Worm (Caenorhabditis elegans) whole organism, L4 larva: Measurements from ENCODE around the gene C47E8.1.

ENCODE experiments used
- D1046.2 ChIP-seq: fragments of 200-800 bp; sonication (Bioruptor generic); IDR thresholded peaks from 2 replicates; pipeline ENCODE4 v1.3.6; 2022; ENCODE audit warnings: missing genetic modification characterization, missing compliant biosample characterization
- F26F4.8 ChIP-seq: fragments of 200-800 bp; sonication (Bioruptor generic); conservative IDR thresholded peaks from 2 replicates; pipeline ENCODE4 v1.3.6; 2022; ENCODE audit warnings: missing genetic modification characterization, missing compliant biosample characterization
- F37D6.2 ChIP-seq: sonication (generic microtip); optimal IDR thresholded peaks from 2 replicates; lab custom pipeline; 2016; ENCODE audit warnings: mild to moderate bottlenecking, missing genetic modification characterization, missing compliant biosample characterization
- F49E8.2 ChIP-seq: sonication (generic microtip); optimal IDR thresholded peaks from 2 replicates; lab custom pipeline; 2016; ENCODE audit warnings: missing compliant biosample characterization, mild to moderate bottlenecking, missing genetic modification characterization, borderline replicate concordance
- T26A8.4 ChIP-seq: fragments of 200-800 bp; sonication (Bioruptor generic); IDR thresholded peaks from 2 replicates; pipeline ENCODE4 v1.3.6; 2022; ENCODE audit warnings: missing genetic modification characterization, missing compliant biosample characterization
- Y5F2A.4 ChIP-seq: fragments of 200-800 bp; sonication (Bioruptor generic); optimal IDR thresholded peaks from 2 replicates; lab custom pipeline; 2018; ENCODE audit warnings: mild to moderate bottlenecking, missing genetic modification characterization, missing compliant biosample characterization
- ZK337.2 ChIP-seq: fragments of 200-800 bp; sonication (Bioruptor generic); IDR thresholded peaks from 2 replicates; pipeline ENCODE4 v1.3.6; 2022; ENCODE audit warnings: missing genetic modification reagents, missing genetic modification characterization, missing compliant biosample characterization
- ZK546.5 ChIP-seq, 2 experiments: sonication (generic microtip); optimal IDR thresholded peaks; 2 replicates each; lab custom pipeline; 2017; ENCODE audit warnings: missing biosample characterization in 2 of 2, missing genetic modification characterization in 2 of 2
- aha-1 ChIP-seq: fragments of 150-350 bp; peaks from one replicate; lab custom pipeline; 2014; ENCODE audit warnings: missing biosample characterization, missing genetic modification characterization
- arid-1 ChIP-seq: fragments of 200-800 bp; sonication (Bioruptor generic); conservative IDR thresholded peaks from 2 replicates; pipeline ENCODE4 v1.3.6; 2022; ENCODE audit warnings: missing genetic modification reagents, missing genetic modification characterization, missing compliant biosample characterization
- attf-4 ChIP-seq: sonication (generic microtip); optimal IDR thresholded peaks from 3 replicates; lab custom pipeline; 2017; ENCODE audit warnings: missing biosample characterization, missing genetic modification characterization
- ces-1 ChIP-seq: fragments of 150-350 bp; sonication (generic microtip); optimal IDR thresholded peaks from 4 replicates; lab custom pipeline; 2014; ENCODE audit warnings: missing biosample characterization, missing genetic modification reagents, missing genetic modification characterization
- ctbp-1 ChIP-seq: fragments of 200-800 bp; sonication (Bioruptor generic); IDR thresholded peaks from 2 replicates; pipeline ENCODE4 v1.3.6; 2022; ENCODE audit warnings: missing genetic modification reagents, missing genetic modification characterization, missing compliant biosample characterization
- daf-16 ChIP-seq, 3 experiments: sonication (generic microtip); optimal IDR thresholded peaks; 2 replicates each; lab custom pipeline; 2016 to 2017; ENCODE audit warnings: missing genetic modification characterization in 3 of 3, missing genetic modification reagents in 3 of 3, mild to moderate bottlenecking in 2 of 3, missing compliant biosample characterization in 2 of 3, missing biosample characterization in 1 of 3, moderate library complexity in 1 of 3
- dmd-8 ChIP-seq: fragments of 200-800 bp; sonication (Bioruptor generic); IDR thresholded peaks from 2 replicates; pipeline ENCODE4 v1.3.6; 2022; ENCODE audit warnings: missing genetic modification characterization, missing compliant biosample characterization
- duxl-1 ChIP-seq: sonication (generic microtip); optimal IDR thresholded peaks from 2 replicates; lab custom pipeline; 2016; ENCODE audit warnings: mild to moderate bottlenecking, missing genetic modification characterization, moderate library complexity, missing compliant biosample characterization; ENCODE audit not compliant: poor library complexity
- fkh-10 ChIP-seq: fragments of 150-350 bp; optimal IDR thresholded peaks from 2 replicates; lab custom pipeline; 2014; ENCODE audit warnings: missing biosample characterization, missing genetic modification reagents, missing genetic modification characterization
- hif-1 ChIP-seq, 2 experiments: sonication (generic microtip); optimal IDR thresholded peaks; 2 replicates each; lab custom pipeline; 2016 to 2017; ENCODE audit warnings: missing compliant biosample characterization in 2 of 2, missing genetic modification characterization in 2 of 2, missing genetic modification reagents in 2 of 2, missing genotype in 2 of 2, mild to moderate bottlenecking in 1 of 2
- hmg-1.1 ChIP-seq: fragments of 200-800 bp; sonication (Bioruptor generic); IDR thresholded peaks from 2 replicates; pipeline ENCODE4 v1.3.6; 2022; ENCODE audit warnings: missing genetic modification reagents, missing genetic modification characterization, missing compliant biosample characterization
- jun-1 ChIP-seq: fragments of 150-350 bp; optimal IDR thresholded peaks from 2 replicates; lab custom pipeline; 2014; ENCODE audit warnings: missing biosample characterization, missing genetic modification reagents, missing genetic modification characterization
- lsy-2 ChIP-seq, 2 experiments: fragments of 150-350 bp in 1 of 2; sonication (generic microtip) in 1 of 2; optimal IDR thresholded peaks; 2 replicates each; lab custom pipeline; 2014 to 2017; ENCODE audit warnings: missing biosample characterization in 2 of 2, missing genetic modification characterization in 2 of 2
- mep-1 ChIP-seq: fragments of 150-350 bp; sonication (generic microtip); optimal IDR thresholded peaks from 3 replicates; lab custom pipeline; 2014; ENCODE audit warnings: missing biosample characterization, missing genetic modification characterization
- nhr-111 ChIP-seq: fragments of 200-800 bp; sonication (Bioruptor generic); optimal IDR thresholded peaks from 2 replicates; lab custom pipeline; 2018; ENCODE audit warnings: mild to moderate bottlenecking, missing genetic modification characterization, missing compliant biosample characterization
- nhr-25 ChIP-seq: sonication (generic microtip); optimal IDR thresholded peaks from 2 replicates; lab custom pipeline; 2017; ENCODE audit warnings: missing genetic modification characterization, mild to moderate bottlenecking, missing compliant biosample characterization, antibody characterized with exemption, moderate library complexity, borderline replicate concordance; ENCODE audit not compliant: insufficient read depth
- nhr-6 ChIP-seq: fragments of 150-350 bp; optimal IDR thresholded peaks from 2 replicates; lab custom pipeline; 2014; ENCODE audit warnings: missing biosample characterization, missing genetic modification characterization
- nhr-76 ChIP-seq: fragments of 150-350 bp; optimal IDR thresholded peaks from 2 replicates; lab custom pipeline; 2014; ENCODE audit warnings: missing biosample characterization, missing genetic modification characterization
- sdz-12 ChIP-seq: fragments of 200-800 bp; sonication (Bioruptor generic); optimal IDR thresholded peaks from 2 replicates; lab custom pipeline; 2018; ENCODE audit warnings: mild to moderate bottlenecking, missing genetic modification characterization, missing compliant biosample characterization
- tra-1 ChIP-seq: fragments of 200-800 bp; sonication (Bioruptor generic); IDR thresholded peaks from 2 replicates; pipeline ENCODE4 v1.3.6; 2022; ENCODE audit warnings: missing genetic modification reagents, missing genetic modification characterization, missing compliant biosample characterization
- unc-39 ChIP-seq: sonication (generic microtip); optimal IDR thresholded peaks from 2 replicates; lab custom pipeline; 2017; ENCODE audit warnings: missing biosample characterization, missing genetic modification characterization
- unc-62 ChIP-seq, 3 experiments: fragments of 150-350 bp in 1 of 3; sonication (generic microtip); optimal IDR thresholded peaks in 2 of 3; peaks in 1 of 3; 1 replicate in 1 of 3; 2 replicates in 2 of 3; lab custom pipeline; 2014 to 2017; ENCODE audit warnings: missing biosample characterization in 3 of 3, missing genetic modification characterization in 3 of 3, missing genetic modification reagents in 3 of 3, missing genotype in 1 of 3
- zag-1 ChIP-seq: fragments of 150-350 bp; optimal IDR thresholded peaks from 2 replicates; lab custom pipeline; 2014; ENCODE audit warnings: missing biosample characterization, missing genetic modification characterization
- zfp-3 ChIP-seq: fragments of 200-800 bp; sonication (Bioruptor generic); conservative IDR thresholded peaks from 2 replicates; pipeline ENCODE4 v1.3.6; 2022; ENCODE audit warnings: missing genetic modification reagents, missing genetic modification characterization, missing compliant biosample characterization
- ztf-7 ChIP-seq: fragments of 150-350 bp; optimal IDR thresholded peaks from 2 replicates; lab custom pipeline; 2014; ENCODE audit warnings: missing biosample characterization, missing genetic modification characterization

The C47E8.1 gene

ce11 chrV:14665728-14666127 is at the start of gene C47E8.1:
TSS of gene C47E8.1 (plus strand) at chrV:14666028.
- TF ChIP-seq nhr-25 (tag; lab: Kevin White, UChicago) (no peak), attf-4 (tag; lab: Kevin White, UChicago) (no peak)

- TF ChIP-seq lsy-2 (tag; optimal IDR thresholded peaks at IDR 0.05; lab: Kevin White, UChicago) (no peak), aha-1 (tag; lab: Kevin White, UChicago) (peak; percentile 25)
These were observed 48.1 kb upstream of the C47E8.1 start for ce11 chrV:14617711-14618110.

- TF ChIP-seq D1046.2 (GFP tag; lab: Robert Waterston, UW): no peak
- TF ChIP-seq nhr-111 (GFP tag; lab: Kevin White, UChicago): no peak
- no peak for TF ChIP-seq ctbp-1
- no peak for TF ChIP-seq tra-1 (GFP tag; lab: Robert Waterston, UW)
- TF ChIP-seq F26F4.8 (GFP tag; lab: Robert Waterston, UW): no peak
- TF ChIP-seq daf-16 (GFP tag; optimal IDR thresholded peaks at IDR 0.05; lab: Kevin White, UChicago): no peak
- TF ChIP-seq daf-16 (tag; optimal IDR thresholded peaks at IDR 0.05; lab: Kevin White, UChicago): no peak
- TF ChIP-seq jun-1 (tag; lab: Kevin White, UChicago): no peak
- no peak for TF ChIP-seq hif-1 (tag; optimal IDR thresholded peaks at IDR 0.05; lab: Kevin White, UChicago)
- peak; percentile 3 for TF ChIP-seq aha-1 (tag; lab: Kevin White, UChicago)
- no peak for TF ChIP-seq zfp-3 (GFP tag; lab: Robert Waterston, UW)
- TF ChIP-seq fkh-10: peak; percentile 82
- peak in 1 of 2 experiments; percentile 22 for TF ChIP-seq unc-62 (GFP tag; optimal IDR thresholded peaks at IDR 0.05 in 1 of 2; lab: Kevin White, UChicago)
- no peak for TF ChIP-seq unc-62 (tag; optimal IDR thresholded peaks at IDR 0.05; lab: Kevin White, UChicago)
- no peak for TF ChIP-seq nhr-76
- peak; percentile 54 for TF ChIP-seq ces-1 (GFP tag; lab: Kevin White, UChicago)
These were observed 45.5 kb upstream of the C47E8.1 start for ce11 chrV:14620311-14620710.

DNA sequence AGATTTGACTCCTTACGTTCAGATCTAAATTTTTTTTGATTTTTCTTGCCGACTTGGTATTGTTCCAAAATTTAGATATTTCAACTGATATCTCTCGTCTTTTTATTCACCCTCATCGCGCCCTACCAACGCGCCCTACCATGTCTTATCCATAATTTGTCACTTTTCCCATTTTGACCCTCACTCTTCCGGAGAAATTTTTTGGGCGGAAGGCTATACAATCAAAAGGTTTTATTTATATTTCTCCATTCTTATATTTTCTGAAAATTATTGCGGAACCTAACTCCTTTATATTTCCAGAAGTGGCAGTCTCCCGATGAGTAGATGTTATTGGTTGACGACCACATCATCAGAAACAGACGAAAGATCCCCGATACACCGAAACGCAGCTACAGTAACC is 45.0 kb upstream of the C47E8.1 start, which contains the start of gene hot-1:
Gene hot-1 (plus strand): TSS at position 301 of the 400 bp plus-strand sequence.
- TF ChIP-seq nhr-111 (GFP tag; lab: Kevin White, UChicago): no peak
- TF ChIP-seq F37D6.2 (tag; lab: Kevin White, UChicago): no peak
- no peak for TF ChIP-seq ztf-7 (tag; lab: Kevin White, UChicago)
- TF ChIP-seq zag-1 (tag; lab: Kevin White, UChicago): no peak
- no peak for TF ChIP-seq ZK546.5 (tag; optimal IDR thresholded peaks at IDR 0.05; lab: Kevin White, UChicago)
- no peak for TF ChIP-seq arid-1 (GFP tag; lab: Robert Waterston, UW)
- TF ChIP-seq mep-1 (tag; lab: Kevin White, UChicago): no peak
- no peak for TF ChIP-seq ZK337.2 (GFP tag; lab: Robert Waterston, UW)
- TF ChIP-seq unc-39 (tag; lab: Kevin White, UChicago): no peak
- TF ChIP-seq attf-4 (tag; lab: Kevin White, UChicago): no peak
- no peak for TF ChIP-seq T26A8.4 (GFP tag; lab: Robert Waterston, UW)
- no peak for TF ChIP-seq Y5F2A.4
- TF ChIP-seq hmg-1.1 (GFP tag; lab: Robert Waterston, UW): no peak
- TF ChIP-seq sdz-12 (GFP tag; lab: Kevin White, UChicago): no peak
- no peak for TF ChIP-seq F49E8.2 (tag; lab: Kevin White, UChicago)
- TF ChIP-seq dmd-8 (GFP tag; lab: Robert Waterston, UW): no peak
- TF ChIP-seq fkh-10: no peak
- no peak for TF ChIP-seq duxl-1
- no peak for TF ChIP-seq D1046.2 (GFP tag; lab: Robert Waterston, UW)
- TF ChIP-seq nhr-6 (tag; lab: Kevin White, UChicago): no peak
- TF ChIP-seq, all 104 proteins: peak for 0
